Fruit fly (Drosophila melanogaster): Measurements from ENCODE around the gene tsg.

- TF ChIP-seq Clk (GFP tag; optimal IDR thresholded peaks at IDR 0.05): no peak
- no peak for TF ChIP-seq CG14711 (tag; optimal IDR thresholded peaks at IDR 0.05)
- TF ChIP-seq cic (GFP tag; optimal IDR thresholded peaks at IDR 0.05): no peak
- TF ChIP-seq CG5204 (GFP tag; optimal IDR thresholded peaks at IDR 0.05): no peak
- peak; percentile 74 for TF ChIP-seq Mnt (GFP tag; optimal IDR thresholded peaks at IDR 0.05)
- no peak for TF ChIP-seq CG1620 (GFP tag; optimal IDR thresholded peaks at IDR 0.05)
- no peak for TF ChIP-seq cnc (optimal IDR thresholded peaks at IDR 0.05)
- peak; percentile 38 for TF ChIP-seq bab1 (GFP tag; optimal IDR thresholded peaks at IDR 0.05)
- TF ChIP-seq CG7045 (GFP tag; optimal IDR thresholded peaks at IDR 0.05): no peak
- TF ChIP-seq kay (GFP tag; ENCODE audit: borderline replicate concordance): no peak
- TF ChIP-seq tj (GFP tag; optimal IDR thresholded peaks at IDR 0.05): no peak
- no peak for TF ChIP-seq CG7101 (tag; optimal IDR thresholded peaks at IDR 0.05)
Measured at dm6 chrX:12028825-12029514, 40.2 kb upstream of the tsg start, which contains the start of gene Usp7.
